Worm (Caenorhabditis elegans) whole organism, L2 larva: ENCODE results near the gene R05H5.3.
A peak's percentile ranks its signal among the peaks of the same experiment; 100 is the strongest.

ENCODE experiments used
- C34F6.9 ChIP-seq: fragments of 150-350 bp; optimal IDR thresholded peaks from 2 replicates; lab custom pipeline; 2014; ENCODE audit warnings: missing biosample characterization, missing genetic modification characterization
- F13H6.1 ChIP-seq: sonication (generic microtip); optimal IDR thresholded peaks from 2 replicates; lab custom pipeline; 2016; ENCODE audit warnings: missing genetic modification characterization, missing compliant biosample characterization
- R02D3.7 ChIP-seq: fragments of 150-350 bp; optimal IDR thresholded peaks from 2 replicates; lab custom pipeline; 2014; ENCODE audit warnings: missing biosample characterization, missing genetic modification characterization
- Y55F3AM.14 ChIP-seq: fragments of 200-800 bp; sonication (Bioruptor generic); optimal IDR thresholded peaks from 2 replicates; lab custom pipeline; 2018; ENCODE audit warnings: mild to moderate bottlenecking, missing genetic modification characterization, missing compliant biosample characterization
- ZK546.5 ChIP-seq: sonication (generic microtip); optimal IDR thresholded peaks from 2 replicates; lab custom pipeline; 2017; ENCODE audit warnings: missing biosample characterization, missing genetic modification characterization
- ama-1 ChIP-seq: fragments of 150-350 bp; optimal IDR thresholded peaks from 2 replicates; lab custom pipeline; 2018; ENCODE audit warnings: inconsistent platforms
- blmp-1 ChIP-seq: sonication (generic microtip); optimal IDR thresholded peaks from 2 replicates; lab custom pipeline; 2017; ENCODE audit warnings: missing genetic modification characterization, mild to moderate bottlenecking, missing compliant biosample characterization, antibody characterized with exemption, moderate library complexity; ENCODE audit not compliant: insufficient read depth
- ceh-82 ChIP-seq: fragments of 150-350 bp; optimal IDR thresholded peaks from 2 replicates; lab custom pipeline; 2014; ENCODE audit warnings: missing biosample characterization, missing genetic modification characterization
- crh-2 ChIP-seq: sonication (generic microtip); optimal IDR thresholded peaks from 2 replicates; lab custom pipeline; 2017; ENCODE audit warnings: missing biosample characterization, missing genetic modification characterization
- egl-27 ChIP-seq: sonication (generic microtip); optimal IDR thresholded peaks from 3 replicates; lab custom pipeline; 2017; ENCODE audit warnings: missing biosample characterization, missing genetic modification reagents, missing genetic modification characterization
- elt-1 ChIP-seq: fragments of 150-350 bp; optimal IDR thresholded peaks from 2 replicates; lab custom pipeline; 2014; ENCODE audit warnings: missing biosample characterization, missing genetic modification characterization
- fos-1 ChIP-seq: fragments of 150-350 bp; optimal IDR thresholded peaks from 2 replicates; lab custom pipeline; 2014; ENCODE audit warnings: missing biosample characterization, missing genetic modification characterization
- gmeb-1 ChIP-seq: fragments of 150-350 bp; optimal IDR thresholded peaks from 2 replicates; lab custom pipeline; 2014; ENCODE audit warnings: missing biosample characterization, missing genetic modification characterization
- lin-11 ChIP-seq: fragments of 150-350 bp; sonication (generic microtip); optimal IDR thresholded peaks from 2 replicates; lab custom pipeline; 2014; ENCODE audit warnings: missing biosample characterization, missing genetic modification characterization, inconsistent platforms, mixed read lengths
- lsy-2 ChIP-seq, 2 experiments: fragments of 150-350 bp in 1 of 2; sonication (generic microtip) in 1 of 2; optimal IDR thresholded peaks; 2 replicates each; lab custom pipeline; 2014 to 2017; ENCODE audit warnings: missing biosample characterization in 2 of 2, missing genetic modification characterization in 2 of 2
- mab-5 ChIP-seq: fragments of 150-350 bp; optimal IDR thresholded peaks from 2 replicates; lab custom pipeline; 2014; ENCODE audit warnings: missing biosample characterization, missing genetic modification characterization
- mbf-1 ChIP-seq: sonication (generic microtip); optimal IDR thresholded peaks from 2 replicates; lab custom pipeline; 2017; ENCODE audit warnings: missing biosample characterization, missing genetic modification characterization
- mdl-1 ChIP-seq, 2 experiments: fragments of 150-350 bp in 1 of 2; sonication (generic microtip) in 1 of 2; optimal IDR thresholded peaks; 2 replicates each; lab custom pipeline; 2017; ENCODE audit warnings: missing biosample characterization in 2 of 2, missing genetic modification characterization in 2 of 2
- nhr-10 ChIP-seq: sonication (generic microtip); optimal IDR thresholded peaks from 2 replicates; lab custom pipeline; 2017; ENCODE audit warnings: missing biosample characterization, missing genetic modification characterization
- nhr-12 ChIP-seq: fragments of 150-350 bp; optimal IDR thresholded peaks from 2 replicates; lab custom pipeline; 2014; ENCODE audit warnings: missing biosample characterization, missing genetic modification characterization
- nhr-129 ChIP-seq: fragments of 150-350 bp; optimal IDR thresholded peaks from 2 replicates; lab custom pipeline; 2014; ENCODE audit warnings: missing biosample characterization, missing genetic modification characterization
- nhr-21 ChIP-seq: fragments of 150-350 bp; optimal IDR thresholded peaks from 2 replicates; lab custom pipeline; 2014; ENCODE audit warnings: missing biosample characterization, missing genetic modification characterization
- nhr-23 ChIP-seq: fragments of 150-350 bp; optimal IDR thresholded peaks from 2 replicates; lab custom pipeline; 2014; ENCODE audit warnings: missing biosample characterization, missing genetic modification reagents, missing genetic modification characterization
- nhr-237 ChIP-seq: fragments of 150-350 bp; optimal IDR thresholded peaks from 2 replicates; lab custom pipeline; 2014; ENCODE audit warnings: missing biosample characterization, missing genetic modification characterization
- nhr-6 ChIP-seq: fragments of 150-350 bp; optimal IDR thresholded peaks from 2 replicates; lab custom pipeline; 2014; ENCODE audit warnings: missing biosample characterization, missing genetic modification characterization
- nhr-77 ChIP-seq: fragments of 150-350 bp; optimal IDR thresholded peaks from 2 replicates; lab custom pipeline; 2014; ENCODE audit warnings: missing biosample characterization, missing genetic modification characterization
- peb-1 ChIP-seq: fragments of 150-350 bp; optimal IDR thresholded peaks from 2 replicates; lab custom pipeline; 2014; ENCODE audit warnings: missing biosample characterization, missing genetic modification characterization
- sma-3 ChIP-seq: sonication (generic microtip); optimal IDR thresholded peaks from 2 replicates; lab custom pipeline; 2016; ENCODE audit warnings: missing genetic modification reagents, missing genetic modification characterization, missing compliant biosample characterization
- snpc-4 ChIP-seq: fragments of 150-350 bp; optimal IDR thresholded peaks from 2 replicates; lab custom pipeline; 2014; ENCODE audit warnings: missing biosample characterization, missing genetic modification characterization
- unc-55 ChIP-seq: fragments of 150-350 bp; sonication (generic microtip); optimal IDR thresholded peaks from 3 replicates; lab custom pipeline; 2014; ENCODE audit warnings: missing biosample characterization, missing genetic modification reagents, missing genetic modification characterization
- ztf-1 ChIP-seq: fragments of 200-800 bp; sonication (Bioruptor generic); conservative IDR thresholded peaks from 2 replicates; pipeline ENCODE4 v1.3.6; 2022; ENCODE audit warnings: missing genetic modification characterization, missing compliant biosample characterization

R05H5.3 gene

DNA sequence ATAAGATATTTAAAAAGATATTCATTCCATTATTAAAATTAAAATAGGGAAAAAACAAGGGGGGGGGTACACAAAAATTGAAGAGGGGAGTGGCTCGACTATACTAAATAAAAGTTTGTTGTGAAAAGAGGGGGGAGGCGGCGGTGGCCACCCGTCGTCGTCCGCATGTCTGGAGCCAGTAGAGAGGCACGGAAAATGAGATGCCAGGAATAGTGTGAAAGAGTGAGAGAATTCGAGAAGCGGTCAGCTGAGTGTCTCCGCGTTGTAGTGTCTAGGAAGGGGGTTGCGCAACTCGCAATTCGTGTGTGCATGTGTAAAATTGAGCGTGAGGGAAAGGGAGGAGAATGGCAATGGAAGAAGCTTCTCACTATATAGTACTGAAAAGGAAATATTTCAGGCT, 4.8 kb downstream of the R05H5.3 start:
- TF ChIP-seq lin-11 (tag; lab: Kevin White, UChicago) = peak; percentile 15
- TF ChIP-seq lsy-2 (tag; optimal IDR thresholded peaks at IDR 0.05; lab: Kevin White, UChicago) = peak in 1 of 2 experiments; percentile 32
- TF ChIP-seq unc-55 (GFP tag; lab: Kevin White, UChicago) = peak; percentile 68
- peak; percentile 10 for TF ChIP-seq F13H6.1
- TF ChIP-seq nhr-129 (tag; lab: Kevin White, UChicago) = peak; percentile 18
- TF ChIP-seq nhr-12 (tag; lab: Kevin White, UChicago) = no peak
- no peak for TF ChIP-seq blmp-1 (tag; lab: Kevin White, UChicago)
- TF ChIP-seq C34F6.9 (tag; lab: Kevin White, UChicago) = peak; percentile 36
- TF ChIP-seq, all 48 proteins: peak for 6

ce11 chrII:10203067-10203466, 5.6 kb downstream of the R05H5.3 start:
- TF ChIP-seq mab-5 (tag; lab: Kevin White, UChicago) (peak; percentile 5), sma-3 (no peak)
- TF ChIP-seq, all 48 proteins: peak for 1

- TF ChIP-seq blmp-1 (tag; lab: Kevin White, UChicago) = peak; percentile 50
- TF ChIP-seq gmeb-1 (tag; lab: Kevin White, UChicago) = no peak
These were observed 6.3 kb downstream of the R05H5.3 start for ce11 chrII:10203765-10204164.

DNA sequence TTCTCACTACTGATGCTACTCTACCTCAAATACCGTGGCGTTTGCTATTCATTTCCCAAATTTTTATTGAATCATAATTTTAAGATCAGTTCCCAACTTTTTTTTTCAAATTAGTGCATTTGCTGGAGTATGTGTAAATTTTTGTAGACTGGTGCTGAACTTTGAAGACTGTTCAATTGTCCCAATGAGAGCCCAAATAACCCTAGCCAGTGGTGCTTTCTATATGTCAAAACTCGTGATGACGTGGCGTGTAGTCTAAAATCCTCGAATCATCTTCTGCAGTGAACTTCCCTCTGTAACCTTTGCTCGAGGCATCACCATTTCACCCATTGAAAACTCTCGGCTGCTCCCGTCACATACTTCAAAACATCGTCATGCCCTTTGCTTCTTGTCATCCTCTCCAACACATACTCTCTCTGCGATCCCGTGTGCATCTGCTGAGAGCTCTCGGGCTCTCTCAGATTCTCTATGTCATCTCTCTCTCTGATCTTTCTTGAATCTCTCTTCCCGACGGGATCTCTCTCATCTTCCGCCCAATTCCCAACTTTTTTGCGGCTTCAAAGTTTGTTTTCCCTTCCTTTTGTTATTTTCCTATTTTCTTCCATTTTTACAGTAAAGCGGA, 7.1 kb downstream of the R05H5.3 start:
- no peak for TF ChIP-seq nhr-77 (tag; lab: Kevin White, UChicago)
- TF ChIP-seq ztf-1 (GFP tag; lab: Robert Waterston, UW) = no peak
- TF ChIP-seq F13H6.1 = peak; percentile 54
- no peak for TF ChIP-seq peb-1 (tag; lab: Kevin White, UChicago)
- peak in 1 of 2 experiments; percentile 11 for TF ChIP-seq lsy-2 (tag; optimal IDR thresholded peaks at IDR 0.05; lab: Kevin White, UChicago)
- TF ChIP-seq Y55F3AM.14 (GFP tag; lab: Kevin White, UChicago) = no peak
- no peak for TF ChIP-seq unc-55 (GFP tag; lab: Kevin White, UChicago)
- peak; percentile 74 for TF ChIP-seq nhr-129 (tag; lab: Kevin White, UChicago)

DNA sequence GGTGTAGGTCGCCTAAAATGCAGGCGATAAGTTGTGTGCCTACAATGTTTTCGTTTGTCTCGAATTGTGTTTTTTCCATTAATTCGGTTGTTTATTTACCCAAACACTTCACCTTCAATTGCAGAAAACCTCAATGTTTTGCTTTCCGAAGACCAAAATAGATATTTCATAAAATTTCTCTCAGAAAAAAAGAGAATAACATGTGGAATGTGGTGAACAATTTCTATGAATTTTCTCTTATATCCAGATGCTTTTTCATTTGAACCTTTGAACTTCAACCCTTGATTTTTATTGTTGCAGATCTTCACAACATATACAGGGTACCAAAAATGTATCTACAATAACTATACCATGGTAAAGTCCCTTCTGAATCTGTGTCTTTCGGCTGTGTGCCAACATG, 9.0 kb downstream of the R05H5.3 start, which contains the start of gene T01E8.1:
Gene T01E8.1, plus strand, starts transcription at position 301 of the 400 bp plus-strand sequence.
- TF ChIP-seq snpc-4 (tag; lab: Kevin White, UChicago) (no peak), nhr-23 (tag; lab: Kevin White, UChicago) (no peak), unc-55 (GFP tag; lab: Kevin White, UChicago) (no peak), egl-27 (tag; lab: Kevin White, UChicago) (no peak), ama-1 (lab: Kevin White, UChicago) (no peak), ceh-82 (tag; lab: Kevin White, UChicago) (no peak), elt-1 (tag; lab: Kevin White, UChicago) (no peak), F13H6.1 (no peak), gmeb-1 (tag; lab: Kevin White, UChicago) (no peak), R02D3.7 (tag; lab: Kevin White, UChicago) (no peak), nhr-6 (tag; lab: Kevin White, UChicago) (no peak), C34F6.9 (tag; lab: Kevin White, UChicago) (no peak)

DNA sequence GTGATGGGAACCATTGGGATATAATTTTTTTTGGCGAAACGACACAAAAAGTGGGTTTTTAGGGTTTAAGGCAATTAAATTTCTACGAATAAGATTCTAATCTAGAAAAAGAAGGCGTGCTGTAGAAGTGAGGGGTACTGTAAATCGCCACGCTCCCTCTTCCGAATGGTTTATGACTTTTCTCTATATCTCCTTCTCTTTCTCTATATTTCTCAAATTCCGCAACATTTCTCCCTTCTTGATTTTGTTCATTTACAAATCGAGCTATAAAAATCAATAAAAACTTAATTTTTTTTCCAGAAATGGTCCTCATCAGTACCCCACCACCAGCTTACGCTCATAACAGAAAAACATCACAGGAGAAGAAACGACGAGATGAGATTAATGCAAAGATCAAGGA, 20.7 kb downstream of the R05H5.3 start, which contains the start of gene ref-1:
Gene ref-1, plus strand, starts transcription at position 301 of the 400 bp plus-strand sequence.
- TF ChIP-seq nhr-237 (tag; lab: Kevin White, UChicago) = no peak
- no peak for TF ChIP-seq egl-27 (tag; lab: Kevin White, UChicago)
- no peak for TF ChIP-seq elt-1 (tag; lab: Kevin White, UChicago)
- TF ChIP-seq crh-2 = no peak
- no peak for TF ChIP-seq mdl-1 (tag; optimal IDR thresholded peaks at IDR 0.05; lab: Kevin White, UChicago)
- TF ChIP-seq ZK546.5 (tag; lab: Kevin White, UChicago) = no peak
- TF ChIP-seq nhr-10 (tag; lab: Kevin White, UChicago) = no peak
- no peak for TF ChIP-seq nhr-23 (tag; lab: Kevin White, UChicago)
- TF ChIP-seq mbf-1 = no peak
- TF ChIP-seq nhr-21 = no peak
- no peak for TF ChIP-seq C34F6.9 (tag; lab: Kevin White, UChicago)
- no peak for TF ChIP-seq fos-1 (tag; lab: Kevin White, UChicago)
- TF ChIP-seq mab-5 (tag; lab: Kevin White, UChicago) = no peak
- TF ChIP-seq F13H6.1 = no peak
- no peak for TF ChIP-seq sma-3
- no peak for TF ChIP-seq nhr-12 (tag; lab: Kevin White, UChicago)
- TF ChIP-seq ama-1 (lab: Kevin White, UChicago) = no peak
